Worm (Caenorhabditis elegans): ENCODE results near the gene vpat-1.

- no peak for TF ChIP-seq unc-62 (GFP tag; optimal IDR thresholded peaks at IDR 0.05)
- TF ChIP-seq R02D3.7 (tag; optimal IDR thresholded peaks at IDR 0.05): no peak
- TF ChIP-seq unc-39 (tag; optimal IDR thresholded peaks at IDR 0.05): no peak
- TF ChIP-seq ceh-82 (tag; optimal IDR thresholded peaks at IDR 0.05): no peak
These were observed 28.6 kb downstream of the vpat-1 start, which contains the start of the genes F55A4.13 and nlf-1 for ce11 chrX:1017456-1017855.

Measured in whole organism, L3 larva.